Worm (Caenorhabditis elegans) whole organism, mixed stage, embryonic: Measurements from ENCODE around the gene Y67A10A.7.

Experiments
- blmp-1 ChIP-seq: fragments of 150-350 bp; optimal IDR thresholded peaks from 2 replicates; lab custom pipeline; 2014; ENCODE audit warnings: missing biosample characterization, missing genetic modification characterization
- ceh-43 ChIP-seq: fragments of 200-800 bp; sonication (Bioruptor generic); optimal IDR thresholded peaks from 2 replicates; lab custom pipeline; 2018; ENCODE audit warnings: mild to moderate bottlenecking, missing genetic modification characterization, moderate library complexity, missing compliant biosample characterization
- ces-1 ChIP-seq: fragments of 150-350 bp; optimal IDR thresholded peaks from 2 replicates; lab custom pipeline; 2014; ENCODE audit warnings: missing biosample characterization, missing genetic modification reagents, missing genetic modification characterization
- nhr-12 ChIP-seq: fragments of 150-350 bp; optimal IDR thresholded peaks from 2 replicates; lab custom pipeline; 2014; ENCODE audit warnings: missing biosample characterization, missing genetic modification characterization
- nhr-28 ChIP-seq: fragments of 150-350 bp; optimal IDR thresholded peaks from 2 replicates; lab custom pipeline; 2014; ENCODE audit warnings: missing biosample characterization, missing genetic modification characterization
- unc-39 ChIP-seq: fragments of 150-350 bp; optimal IDR thresholded peaks from 2 replicates; lab custom pipeline; 2014; ENCODE audit warnings: missing biosample characterization, missing genetic modification characterization
- unc-62 ChIP-seq: fragments of 150-350 bp; optimal IDR thresholded peaks from 2 replicates; lab custom pipeline; 2014; ENCODE audit warnings: missing biosample characterization, missing genetic modification reagents, missing genetic modification characterization

DNA sequence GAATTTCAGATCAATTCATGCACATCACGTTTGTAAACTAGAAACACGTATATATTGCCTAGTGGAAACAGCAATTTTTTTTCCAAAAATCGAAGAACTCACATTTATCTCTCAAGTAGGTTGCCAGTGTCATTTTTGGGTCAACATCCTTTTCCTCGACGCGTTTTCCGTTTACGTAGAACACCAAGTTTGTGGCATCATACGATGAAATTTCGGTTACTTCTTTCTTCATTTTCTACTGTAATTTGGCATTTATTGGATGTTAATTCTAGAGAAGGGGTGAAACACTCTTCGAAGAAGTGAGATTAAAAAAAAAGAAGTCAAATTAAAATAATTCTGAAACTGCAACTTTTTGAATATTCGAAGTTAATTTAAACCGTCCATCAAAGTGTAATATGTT, 38.7 kb downstream of the Y67A10A.7 start, which contains the start of gene xdh-1:
- TF ChIP-seq nhr-12 (tag; lab: Kevin White, UChicago), result no peak
- no peak for TF ChIP-seq ces-1 (GFP tag; lab: Kevin White, UChicago)
- TF ChIP-seq blmp-1 (tag; lab: Kevin White, UChicago), result no peak
- no peak for TF ChIP-seq nhr-28 (tag; lab: Kevin White, UChicago)
- no peak for TF ChIP-seq unc-39
- no peak for TF ChIP-seq unc-62
- TF ChIP-seq ceh-43 (GFP tag; lab: Kevin White, UChicago), result no peak
